Fruit fly (Drosophila melanogaster): ENCODE measurements around the gene Cox11.

DNA sequence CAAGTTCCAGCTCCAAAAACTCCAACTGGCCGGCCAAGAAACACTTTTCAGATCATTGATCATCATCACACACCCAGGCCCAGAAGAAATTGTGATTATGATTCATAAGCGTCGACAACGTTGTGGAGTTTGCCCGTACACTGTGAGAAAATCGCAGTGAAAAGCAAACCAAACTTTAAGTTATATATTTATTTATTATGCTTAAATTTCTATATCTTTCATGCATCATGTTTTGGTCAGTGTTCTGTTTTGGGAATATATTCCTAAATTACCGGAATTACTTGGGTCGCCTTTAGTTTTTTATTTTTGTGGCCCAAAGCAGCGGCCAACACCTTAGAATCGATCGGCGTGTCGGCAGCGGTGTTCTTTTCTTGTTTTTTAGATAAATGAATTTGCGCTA lies 21.6 kb upstream of the Cox11 start:
- TF ChIP-seq psq (optimal IDR thresholded peaks at IDR 0.05): no peak
- no peak for TF ChIP-seq Myc (optimal IDR thresholded peaks at IDR 0.05)
- TF ChIP-seq ttk (optimal IDR thresholded peaks at IDR 0.05): no peak
- no peak for TF ChIP-seq insv (optimal IDR thresholded peaks at IDR 0.05)
- no peak for TF ChIP-seq Sin3A (optimal IDR thresholded peaks at IDR 0.05)
- TF ChIP-seq h (optimal IDR thresholded peaks at IDR 0.05): no peak

Data from Kc167 (cell line).